Fruit fly (Drosophila melanogaster) whole organism, wandering third instar larva: ENCODE data around the gene CG33253.

Experiments
- Abd-B ChIP-seq: fragments of >200 bp; optimal IDR thresholded peaks from 2 replicates; lab custom pipeline; 2017; ENCODE audit warnings: missing biosample characterization, missing genetic modification characterization
- CG32264 ChIP-seq: fragments of 200-800 bp; sonication (Bioruptor generic); optimal IDR thresholded peaks from 2 replicates; lab custom pipeline; 2016; ENCODE audit warnings: missing biosample characterization, missing genetic modification characterization
- CG9705 ChIP-seq: fragments of 200-800 bp; sonication (Bioruptor generic); optimal IDR thresholded peaks from 2 replicates; lab custom pipeline; 2018; ENCODE audit warnings: missing biosample characterization, mild to moderate bottlenecking, missing genetic modification characterization
- Dfd ChIP-seq: fragments of >200 bp; optimal IDR thresholded peaks from 2 replicates; lab custom pipeline; 2017; ENCODE audit warnings: missing biosample characterization, missing genetic modification characterization
- Dif ChIP-seq: fragments of 200-275, 200-300 bp; sonication (Bioruptor generic); optimal IDR thresholded peaks from 2 replicates; lab custom pipeline; 2018; ENCODE audit warnings: missing biosample characterization, missing genetic modification characterization; ENCODE audit not compliant: partially characterized antibody
- GATAd ChIP-seq: sonication (Bioruptor generic); optimal IDR thresholded peaks from 2 replicates; lab custom pipeline; 2016; ENCODE audit warnings: missing biosample characterization, missing genetic modification characterization
- HLH106 ChIP-seq: fragments of 200-800 bp; optimal IDR thresholded peaks from 3 replicates; lab custom pipeline; 2019; ENCODE audit warnings: missing biosample characterization, mild to moderate bottlenecking, missing genetic modification characterization, moderate library complexity
- Hnf4 ChIP-seq: fragments of 200-800 bp; sonication (Bioruptor generic); optimal IDR thresholded peaks from 2 replicates; lab custom pipeline; 2016; ENCODE audit warnings: missing biosample characterization, mild to moderate bottlenecking, missing genetic modification characterization
- Hr78 ChIP-seq: fragments of >200 bp; optimal IDR thresholded peaks from 2 replicates; lab custom pipeline; 2017; ENCODE audit warnings: missing biosample characterization, missing genetic modification characterization
- Jra ChIP-seq: sonication (Bioruptor generic); optimal IDR thresholded peaks from 2 replicates; lab custom pipeline; 2016; ENCODE audit warnings: missing biosample characterization, missing genetic modification characterization
- Mio ChIP-seq: sonication (Bioruptor generic); optimal IDR thresholded peaks from 2 replicates; lab custom pipeline; 2016; ENCODE audit warnings: missing biosample characterization, missing genetic modification characterization
- Myc ChIP-seq: fragments of >200 bp; optimal IDR thresholded peaks from 2 replicates; lab custom pipeline; 2017
- Rel ChIP-seq, 2 experiments: fragments of 200-800 bp; sonication (Bioruptor generic) in 1 of 2; optimal IDR thresholded peaks; 2 replicates in 1 of 2; 3 replicates in 1 of 2; lab custom pipeline; 2016 to 2019; ENCODE audit warnings: mild to moderate bottlenecking in 2 of 2, missing biosample characterization in 2 of 2, missing genetic modification characterization in 2 of 2, moderate library complexity in 1 of 2
- Sp1 ChIP-seq: fragments of 200-800 bp; sonication (Bioruptor generic); optimal IDR thresholded peaks from 3 replicates; lab custom pipeline; 2019; ENCODE audit warnings: missing biosample characterization, mild to moderate bottlenecking, missing genetic modification characterization, moderate library complexity
- Vsx2 ChIP-seq: fragments of 200-300, 225-300 bp; sonication (Bioruptor generic); optimal IDR thresholded peaks from 2 replicates; lab custom pipeline; 2018; ENCODE audit warnings: missing biosample characterization, missing genetic modification characterization; ENCODE audit not compliant: partially characterized antibody
- br ChIP-seq: fragments of 200-800 bp; sonication (Bioruptor generic); optimal IDR thresholded peaks from 2 replicates; lab custom pipeline; 2016; ENCODE audit warnings: missing biosample characterization, missing genetic modification characterization
- brk ChIP-seq: fragments of 200-800 bp; sonication (Bioruptor generic); optimal IDR thresholded peaks from 2 replicates; lab custom pipeline; 2016; ENCODE audit warnings: missing biosample characterization, mild to moderate bottlenecking, missing genetic modification characterization
- dl ChIP-seq, 2 experiments: fragments of 175-275, 200-275 bp in 1 of 2; fragments of 200-275 bp in 1 of 2; sonication (Bioruptor generic); optimal IDR thresholded peaks; lab custom pipeline; 2018; ENCODE audit warnings: mild to moderate bottlenecking in 2 of 2, missing biosample characterization in 2 of 2, missing genetic modification characterization in 2 of 2, moderate library complexity in 2 of 2; ENCODE audit not compliant: partially characterized antibody in 2 of 2, insufficient read depth in 1 of 2
- dmrt93B ChIP-seq: fragments of 200-800 bp; sonication (Bioruptor generic); optimal IDR thresholded peaks from 2 replicates; lab custom pipeline; 2018; ENCODE audit warnings: missing biosample characterization, mild to moderate bottlenecking, missing genetic modification characterization
- dsf ChIP-seq: sonication (Bioruptor generic); optimal IDR thresholded peaks from 2 replicates; lab custom pipeline; 2016; ENCODE audit warnings: missing biosample characterization, missing genetic modification characterization, borderline replicate concordance
- ey ChIP-seq: fragments of 200-800 bp; sonication (Bioruptor generic); optimal IDR thresholded peaks from 2 replicates; lab custom pipeline; 2016; ENCODE audit warnings: missing biosample characterization, missing genetic modification characterization
- foxo ChIP-seq, 2 experiments: fragments of 200-800 bp; sonication (Bioruptor generic); optimal IDR thresholded peaks; 2 replicates in 1 of 2; 3 replicates in 1 of 2; lab custom pipeline; 2016 to 2017; ENCODE audit warnings: missing biosample characterization in 2 of 2, missing genetic modification characterization in 2 of 2
- fru ChIP-seq: fragments of 200-800 bp; sonication (Bioruptor generic); optimal IDR thresholded peaks from 3 replicates; lab custom pipeline; 2016; ENCODE audit warnings: missing biosample characterization, mild to moderate bottlenecking, missing genetic modification characterization
- h ChIP-seq: fragments of 200-800 bp; sonication (Bioruptor generic); optimal IDR thresholded peaks from 3 replicates; lab custom pipeline; 2016; ENCODE audit warnings: missing biosample characterization, mild to moderate bottlenecking, missing genetic modification characterization
- pan ChIP-seq: fragments of >200 bp; optimal IDR thresholded peaks from 2 replicates; lab custom pipeline; 2017
- psq ChIP-seq: fragments of 200-800 bp; sonication (Bioruptor generic); optimal IDR thresholded peaks from 3 replicates; lab custom pipeline; 2017; ENCODE audit warnings: missing biosample characterization, mild to moderate bottlenecking, missing genetic modification characterization, moderate library complexity
- rgr ChIP-seq: fragments of 200-800 bp; sonication (Bioruptor generic); optimal IDR thresholded peaks from 3 replicates; lab custom pipeline; 2016; ENCODE audit warnings: missing biosample characterization, mild to moderate bottlenecking, missing genetic modification characterization
- sage ChIP-seq: fragments of 200-800 bp; sonication (Bioruptor generic); optimal IDR thresholded peaks from 2 replicates; lab custom pipeline; 2016; ENCODE audit warnings: missing biosample characterization, mild to moderate bottlenecking, missing genetic modification characterization
- sv ChIP-seq: fragments of 200-800 bp; sonication (Bioruptor generic); optimal IDR thresholded peaks from 3 replicates; lab custom pipeline; 2016; ENCODE audit warnings: missing biosample characterization, missing genetic modification characterization
- tai ChIP-seq: sonication (Bioruptor generic); optimal IDR thresholded peaks from 2 replicates; lab custom pipeline; 2016; ENCODE audit warnings: missing biosample characterization, missing genetic modification characterization
- usp ChIP-seq: fragments of >200 bp; optimal IDR thresholded peaks from 2 replicates; lab custom pipeline; 2017; ENCODE audit warnings: missing biosample characterization, missing genetic modification characterization
- woc ChIP-seq: sonication (Bioruptor generic); optimal IDR thresholded peaks from 2 replicates; lab custom pipeline; 2016; ENCODE audit warnings: missing biosample characterization, mild to moderate bottlenecking, missing genetic modification characterization

Gene CG33253

dm6 chrX:19167586-19168403 lies 15.4 kb upstream of the CG33253 start:
- TF ChIP-seq Jra (peak; percentile 7), br (GFP tag; lab: Kevin White, UChicago) (no peak), woc (GFP tag; lab: Kevin White, UChicago) (peak; percentile 58), sage (GFP tag; lab: Kevin White, UChicago) (no peak), fru (GFP tag; lab: Kevin White, UChicago) (no peak), rgr (GFP tag; lab: Kevin White, UChicago) (peak; percentile 40), Vsx2 (no peak), Hr78 (GFP tag; lab: Kevin White, UChicago) (no peak), pan (lab: Kevin White, UChicago) (peak; percentile 76), sv (GFP tag; lab: Kevin White, UChicago) (no peak), tai (GFP tag; lab: Kevin White, UChicago) (no peak), dsf (no peak), dl (GFP tag; optimal IDR thresholded peaks at IDR 0.05; lab: Kevin White, UChicago; ENCODE audit: insufficient read depth in 1 of 2, partially characterized antibody in 2 of 2) (no peak), Rel (GFP tag; optimal IDR thresholded peaks at IDR 0.05; lab: Kevin White, UChicago) (no peak), Rel (tag; optimal IDR thresholded peaks at IDR 0.05; lab: Kevin White, UChicago) (peak; percentile 53), h (peak; percentile 62)

DNA sequence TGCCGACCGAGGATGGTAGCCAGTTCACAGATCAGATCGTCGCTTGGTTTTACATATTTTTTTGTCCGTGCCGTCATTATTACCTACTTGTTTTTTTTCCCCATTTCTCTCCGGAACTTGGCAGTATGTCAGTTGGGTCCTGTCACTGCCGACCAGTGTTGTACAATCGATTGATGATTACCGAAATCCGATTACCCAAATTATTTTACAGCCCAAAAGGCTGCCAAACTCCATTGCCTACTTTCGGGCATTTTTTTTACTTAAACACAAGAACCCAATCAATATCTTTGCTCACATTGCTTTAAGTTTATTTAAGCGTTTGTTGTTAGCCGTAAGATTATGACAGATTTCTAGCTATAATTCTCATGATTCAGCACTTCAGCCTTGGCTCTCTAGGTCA lies 12.4 kb upstream of the CG33253 start, which contains the start of gene Inx5:
Inx5 (minus strand) TSS at position 93 of the 400 bp plus-strand sequence.
- TF ChIP-seq Myc (lab: Kevin White, UChicago) (peak; percentile 12), HLH106 (tag; lab: Kevin White, UChicago) (no peak)

DNA sequence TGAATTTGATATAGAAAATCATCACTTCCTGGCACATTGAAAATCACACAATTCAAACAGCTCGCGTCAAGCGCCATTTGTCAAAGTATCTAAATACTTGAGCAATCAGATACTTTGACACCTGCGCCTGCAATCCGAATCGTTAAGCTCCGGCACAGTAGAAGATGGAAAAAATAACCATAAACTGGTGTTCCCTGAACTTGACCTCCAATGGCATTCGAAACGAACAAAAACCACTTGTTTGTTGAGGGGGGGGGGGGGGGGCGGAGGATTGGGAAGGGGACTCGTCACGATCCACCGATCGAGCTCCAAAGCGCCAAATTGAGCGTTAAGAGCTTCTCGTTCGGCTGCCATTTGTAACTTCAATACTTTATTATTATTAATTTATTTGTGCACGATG lies 11.3 kb upstream of the CG33253 start:
- TF ChIP-seq Jra (no peak), ey (GFP tag; lab: Kevin White, UChicago) (no peak), usp (GFP tag; lab: Kevin White, UChicago) (no peak), Hr78 (GFP tag; lab: Kevin White, UChicago) (no peak), br (GFP tag; lab: Kevin White, UChicago) (no peak), Dfd (no peak), sv (GFP tag; lab: Kevin White, UChicago) (no peak), Sp1 (GFP tag; lab: Kevin White, UChicago) (no peak), Myc (lab: Kevin White, UChicago) (no peak), CG9705 (GFP tag; lab: Kevin White, UChicago) (no peak), CG32264 (GFP tag; lab: Kevin White, UChicago) (no peak), Rel (GFP tag; optimal IDR thresholded peaks at IDR 0.05; lab: Kevin White, UChicago) (no peak), Rel (tag; optimal IDR thresholded peaks at IDR 0.05; lab: Kevin White, UChicago) (no peak), dmrt93B (GFP tag; lab: Kevin White, UChicago) (no peak), Mio (GFP tag; lab: Kevin White, UChicago) (no peak), dl (GFP tag; optimal IDR thresholded peaks at IDR 0.05; lab: Kevin White, UChicago; ENCODE audit: insufficient read depth in 1 of 2, partially characterized antibody in 2 of 2) (no peak), GATAd (GFP tag; lab: Kevin White, UChicago) (no peak), rgr (GFP tag; lab: Kevin White, UChicago) (no peak), Dif (GFP tag; lab: Kevin White, UChicago) (no peak)

DNA sequence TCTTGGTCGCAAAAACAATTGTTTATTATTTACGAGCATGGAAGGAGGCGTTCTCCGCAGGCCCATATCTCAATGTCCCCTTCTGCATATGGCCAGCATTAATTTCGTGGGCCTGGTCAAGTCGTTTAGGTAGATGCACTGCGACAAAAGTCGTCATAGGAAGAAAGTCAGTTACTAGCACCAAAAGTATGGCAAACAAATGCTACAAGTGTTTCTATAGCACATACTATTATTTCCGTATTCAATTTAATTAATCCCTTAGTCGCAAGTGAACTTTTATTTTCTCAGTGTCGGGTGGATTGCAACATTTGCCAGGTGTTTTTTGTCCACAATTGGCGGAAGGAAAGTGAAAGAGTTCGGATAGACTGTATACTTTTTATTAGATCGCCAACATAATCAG lies 10.3 kb upstream of the CG33253 start:
- TF ChIP-seq Abd-B (no peak), ey (GFP tag; lab: Kevin White, UChicago) (peak; percentile 9), foxo (GFP tag; optimal IDR thresholded peaks at IDR 0.05; lab: Kevin White, UChicago) (peak in 1 of 2 experiments; percentile 4)

DNA sequence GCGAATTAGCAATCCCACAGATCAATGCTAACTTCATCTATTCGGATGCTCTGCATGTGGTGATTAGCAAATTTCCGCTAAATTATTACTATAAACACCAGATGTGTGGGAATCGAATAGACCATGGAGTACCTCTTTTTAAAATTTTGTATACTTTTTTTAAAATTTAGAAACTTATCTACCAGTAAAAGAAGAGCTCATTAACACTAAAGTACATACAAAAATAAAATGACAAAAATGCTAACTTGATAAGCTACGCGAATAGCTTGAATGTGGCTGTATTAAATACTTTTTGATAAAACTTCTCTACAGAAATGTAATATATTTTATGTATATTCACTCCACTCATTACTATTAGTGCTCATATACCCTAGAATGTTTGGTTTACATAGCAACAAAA lies 9.1 kb upstream of the CG33253 start:
- no peak for TF ChIP-seq psq (GFP tag; lab: Kevin White, UChicago)
- no peak for TF ChIP-seq HLH106 (tag; lab: Kevin White, UChicago)
- no peak for TF ChIP-seq Hnf4
- TF ChIP-seq brk (GFP tag; lab: Kevin White, UChicago): no peak
- TF ChIP-seq Dfd: no peak
- TF ChIP-seq Vsx2: no peak
- no peak for TF ChIP-seq fru (GFP tag; lab: Kevin White, UChicago)
- no peak for TF ChIP-seq Jra
- TF ChIP-seq, all 38 proteins: peak for 0
